Fruit fly (Drosophila melanogaster): ENCODE results near the gene CG8679.
A peak's percentile ranks its signal among the peaks of the same experiment; 100 is the strongest.

DNA sequence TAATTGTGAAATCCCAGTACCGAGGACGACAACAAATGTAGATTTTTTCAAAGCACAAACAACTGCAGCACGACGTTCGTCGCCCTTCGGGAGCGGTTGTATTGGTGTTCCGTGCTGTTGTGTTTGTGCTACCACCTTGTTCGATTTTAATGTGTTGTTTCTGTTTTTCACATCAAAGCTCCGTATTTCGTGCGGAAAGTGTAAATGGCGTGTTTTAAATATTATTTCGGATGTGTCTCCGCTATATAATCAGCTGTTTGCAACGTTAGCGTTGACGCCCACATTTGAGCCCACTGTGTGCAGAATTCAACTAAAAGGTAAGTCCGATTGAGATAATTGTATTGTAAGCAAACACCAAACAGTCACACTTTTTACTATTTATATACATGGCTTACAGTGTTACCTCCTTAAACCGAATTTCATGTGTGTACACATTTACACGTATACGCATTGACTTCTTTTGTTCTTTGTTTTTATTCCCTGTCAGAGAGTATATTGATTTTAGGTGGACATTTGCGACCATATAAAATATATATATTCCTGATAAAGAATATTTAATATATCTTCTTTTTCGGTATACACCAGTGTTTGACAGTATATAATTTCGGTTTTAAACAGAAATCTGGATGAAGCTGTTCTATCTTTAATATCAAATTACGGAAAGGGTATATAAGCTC is 45.3 kb upstream of the CG8679 start:
- TF ChIP-seq cic (GFP tag; optimal IDR thresholded peaks at IDR 0.05) (no peak), CG14711 (tag; optimal IDR thresholded peaks at IDR 0.05) (peak; percentile 26), pad (GFP tag; optimal IDR thresholded peaks at IDR 0.05) (no peak), CG12768 (GFP tag; optimal IDR thresholded peaks at IDR 0.05) (peak; percentile 5), CG11617 (GFP tag; optimal IDR thresholded peaks at IDR 0.05) (no peak), Hr96 (GFP tag; optimal IDR thresholded peaks at IDR 0.05) (no peak), toe (GFP tag; optimal IDR thresholded peaks at IDR 0.05) (no peak), CG33017 (tag; optimal IDR thresholded peaks at IDR 0.05) (no peak), CG7101 (tag; optimal IDR thresholded peaks at IDR 0.05) (peak; percentile 10), Mnt (GFP tag; optimal IDR thresholded peaks at IDR 0.05) (no peak), kay (GFP tag; ENCODE audit: borderline replicate concordance) (no peak)

All from whole organism, adult.